Worm (Caenorhabditis elegans) whole organism, L1 larva: ENCODE measurements around the gene aqp-1.

Experiments
- dpl-1 ChIP-seq, 3 experiments: fragments of 150-350 bp in 2 of 3; sonication (generic microtip) in 1 of 3; optimal IDR thresholded peaks; 2 replicates each; lab custom pipeline; 2014 to 2017; ENCODE audit warnings: missing biosample characterization in 3 of 3, missing genetic modification characterization in 3 of 3, missing genetic modification reagents in 3 of 3
- fkh-4 ChIP-seq: sonication (generic microtip); optimal IDR thresholded peaks from 2 replicates; lab custom pipeline; 2016; ENCODE audit warnings: missing compliant biosample characterization, missing genetic modification characterization, borderline replicate concordance
- lin-39 ChIP-seq: fragments of 150-350 bp; optimal IDR thresholded peaks from 2 replicates; lab custom pipeline; 2014; ENCODE audit warnings: missing biosample characterization, missing genetic modification reagents, missing genetic modification characterization
- nhr-47 ChIP-seq: sonication (generic microtip); optimal IDR thresholded peaks from 2 replicates; lab custom pipeline; 2016; ENCODE audit warnings: mild to moderate bottlenecking, missing genetic modification characterization, moderate library complexity, missing compliant biosample characterization
- nhr-71 ChIP-seq: sonication (generic microtip); optimal IDR thresholded peaks from 2 replicates; lab custom pipeline; 2016; ENCODE audit warnings: mild to moderate bottlenecking, missing genetic modification characterization, moderate library complexity, missing compliant biosample characterization
- nhr-84 ChIP-seq: sonication (generic microtip); optimal IDR thresholded peaks from 2 replicates; lab custom pipeline; 2017; ENCODE audit warnings: missing biosample characterization, missing genetic modification characterization
- pag-3 ChIP-seq: sonication (generic microtip); optimal IDR thresholded peaks from 2 replicates; lab custom pipeline; 2017; ENCODE audit warnings: missing genetic modification characterization, mild to moderate bottlenecking, missing compliant biosample characterization, antibody characterized with exemption, borderline replicate concordance; ENCODE audit not compliant: insufficient read depth
- pqm-1 ChIP-seq: sonication (generic microtip); optimal IDR thresholded peaks from 3 replicates; lab custom pipeline; 2017; ENCODE audit warnings: missing biosample characterization, missing genetic modification characterization
- snpc-4 ChIP-seq: fragments of 150-350 bp; optimal IDR thresholded peaks from 2 replicates; lab custom pipeline; 2014; ENCODE audit warnings: missing biosample characterization, missing genetic modification characterization
- tbx-2 ChIP-seq: sonication (generic microtip); optimal IDR thresholded peaks from 2 replicates; lab custom pipeline; 2016; ENCODE audit warnings: missing genetic modification characterization, missing compliant biosample characterization
- zag-1 ChIP-seq: fragments of 150-350 bp; optimal IDR thresholded peaks from 2 replicates; lab custom pipeline; 2014; ENCODE audit warnings: missing biosample characterization, missing genetic modification characterization
- ztf-11 ChIP-seq, 2 experiments: sonication (generic microtip); optimal IDR thresholded peaks; 2 replicates each; lab custom pipeline; 2016 to 2017; ENCODE audit warnings: missing genetic modification characterization in 2 of 2, missing biosample characterization in 1 of 2, missing compliant biosample characterization in 1 of 2
- ztf-4 ChIP-seq: fragments of 150-350 bp; optimal IDR thresholded peaks from 2 replicates; lab custom pipeline; 2014; ENCODE audit warnings: missing biosample characterization, missing genetic modification characterization

DNA sequence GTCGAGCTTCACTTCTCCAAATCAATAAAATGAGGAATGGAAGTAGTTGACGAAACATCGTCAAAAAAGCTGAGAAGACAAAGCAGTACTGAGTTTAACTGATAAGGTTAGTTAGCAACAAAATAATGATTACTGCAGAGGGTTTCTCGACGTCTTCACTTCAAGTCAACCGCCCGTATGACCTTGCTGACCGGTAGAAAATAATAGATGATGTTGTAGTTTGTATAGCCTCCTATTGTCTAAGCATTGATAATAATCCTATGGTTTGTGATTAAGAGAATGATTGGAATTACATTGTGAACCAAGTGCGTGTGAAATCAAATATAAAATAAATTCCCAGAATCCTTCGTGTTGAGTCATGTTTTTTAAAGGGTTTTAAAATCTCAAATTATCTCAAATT lies 38.8 kb downstream of the aqp-1 start, which contains the start of gene E04F6.6:
- no peak for TF ChIP-seq pqm-1 (tag; lab: Kevin White, UChicago)
- no peak for TF ChIP-seq ztf-4
- no peak for TF ChIP-seq snpc-4 (tag; lab: Kevin White, UChicago)
- TF ChIP-seq tbx-2 (tag; lab: Kevin White, UChicago): no peak
- no peak for TF ChIP-seq lin-39 (tag; lab: Kevin White, UChicago)
- no peak for TF ChIP-seq nhr-47 (tag; lab: Kevin White, UChicago)
- TF ChIP-seq zag-1 (tag; lab: Kevin White, UChicago): no peak
- no peak for TF ChIP-seq dpl-1 (GFP tag; optimal IDR thresholded peaks at IDR 0.05; lab: Kevin White, UChicago)
- no peak for TF ChIP-seq nhr-84 (tag; lab: Kevin White, UChicago)
- TF ChIP-seq pag-3 (tag; lab: Kevin White, UChicago): no peak
- TF ChIP-seq fkh-4 (tag; lab: Kevin White, UChicago): no peak
- no peak for TF ChIP-seq ztf-11 (tag; optimal IDR thresholded peaks at IDR 0.05; lab: Kevin White, UChicago)
- TF ChIP-seq nhr-71 (tag; lab: Kevin White, UChicago): no peak
